Fruit fly (Drosophila melanogaster) whole organism, embryonic: Measurements from ENCODE around the gene CG18135.

Source experiments
- Awh ChIP-seq: fragments of 200-800 bp; sonication (Bioruptor generic); IDR thresholded peaks from 2 replicates; pipeline ENCODE4, ENCODE4 v1.3.6; 2022; ENCODE audit warnings: missing biosample characterization, missing genetic modification characterization
- CG10543 ChIP-seq: fragments of 200-800 bp; sonication (Bioruptor generic); optimal IDR thresholded peaks from 3 replicates; lab custom pipeline; 2017; ENCODE audit warnings: missing biosample characterization, mild to moderate bottlenecking, missing genetic modification characterization, moderate library complexity
- CG11696 ChIP-seq: fragments of 200-800 bp; sonication (Bioruptor generic); IDR thresholded peaks from 2 replicates; pipeline ENCODE4 v1.3.6; 2022; ENCODE audit warnings: missing biosample characterization, missing genetic modification characterization
- CG12942 ChIP-seq: fragments of 200-800 bp; sonication (Bioruptor generic); optimal IDR thresholded peaks from 3 replicates; lab custom pipeline; 2016; ENCODE audit warnings: missing biosample characterization, missing genetic modification characterization
- CG13296 ChIP-seq: fragments of 200-800 bp; sonication (Bioruptor generic); optimal IDR thresholded peaks from 3 replicates; lab custom pipeline; 2018; ENCODE audit warnings: missing biosample characterization, mild to moderate bottlenecking, missing genetic modification characterization
- CG14050 ChIP-seq: fragments of 200-800 bp; sonication (Bioruptor generic); IDR thresholded peaks from 3 replicates; pipeline ENCODE4 v1.3.6; 2022; ENCODE audit warnings: missing biosample characterization, missing genetic modification characterization
- CG14441 ChIP-seq: fragments of 200-800 bp; sonication (Bioruptor generic); IDR thresholded peaks from 2 replicates; pipeline ENCODE4 v1.3.6; 2022; ENCODE audit warnings: missing biosample characterization, missing genetic modification characterization
- CG1602 ChIP-seq: fragments of 200-800 bp; sonication (Bioruptor generic); optimal IDR thresholded peaks from 3 replicates; lab custom pipeline; 2016; ENCODE audit warnings: missing biosample characterization, missing genetic modification characterization
- CG17568 ChIP-seq: fragments of 200-800 bp; sonication (Bioruptor generic); optimal IDR thresholded peaks from 2 replicates; lab custom pipeline; 2018; ENCODE audit warnings: missing biosample characterization, mild to moderate bottlenecking, missing genetic modification characterization, moderate library complexity
- CG17802 ChIP-seq: fragments of 200-800 bp; sonication (Bioruptor generic); optimal IDR thresholded peaks from 2 replicates; lab custom pipeline; 2018; ENCODE audit warnings: missing biosample characterization, mild to moderate bottlenecking, missing genetic modification characterization, moderate library complexity
- CG2875 ChIP-seq: fragments of 200-800 bp; sonication (Bioruptor generic); optimal IDR thresholded peaks from 2 replicates; lab custom pipeline; 2017; ENCODE audit warnings: missing biosample characterization, mild to moderate bottlenecking, missing genetic modification characterization, missing genetic modification reagents
- CG32767 ChIP-seq: fragments of 200-800 bp; sonication (Bioruptor generic); IDR thresholded peaks from 2 replicates; pipeline ENCODE4 v1.3.6; 2022; ENCODE audit warnings: missing biosample characterization, missing genetic modification characterization
- CG32772 ChIP-seq: fragments of 200-800 bp; sonication (Bioruptor generic); IDR thresholded peaks from 2 replicates; pipeline ENCODE4 v1.3.6; 2022; ENCODE audit warnings: missing biosample characterization, missing genetic modification characterization
- CG34376 ChIP-seq: fragments of 200-800 bp; sonication (Bioruptor generic); optimal IDR thresholded peaks from 2 replicates; lab custom pipeline; 2018; ENCODE audit warnings: missing biosample characterization, mild to moderate bottlenecking, missing genetic modification characterization
- CG7372 ChIP-seq: fragments of 200-800 bp; sonication (Bioruptor generic); IDR thresholded peaks from 2 replicates; pipeline ENCODE4 v1.3.6; 2022; ENCODE audit warnings: missing biosample characterization, missing genetic modification characterization
- CG7786 ChIP-seq: fragments of 200-800 bp; sonication (Bioruptor generic); optimal IDR thresholded peaks from 2 replicates; lab custom pipeline; 2016; ENCODE audit warnings: missing biosample characterization, missing genetic modification characterization
- CG8281 ChIP-seq: fragments of 200-800 bp; sonication (Bioruptor generic); optimal IDR thresholded peaks from 2 replicates; lab custom pipeline; 2018; ENCODE audit warnings: missing biosample characterization, mild to moderate bottlenecking, missing genetic modification characterization, moderate library complexity
- CG9797 ChIP-seq: fragments of 200-800 bp; sonication (Bioruptor generic); optimal IDR thresholded peaks from 3 replicates; lab custom pipeline; 2018; ENCODE audit warnings: missing biosample characterization, mild to moderate bottlenecking, missing genetic modification characterization
- Chrac-16 ChIP-seq: fragments of 200-800 bp; sonication (Bioruptor generic); optimal IDR thresholded peaks from 3 replicates; lab custom pipeline; 2016; ENCODE audit warnings: missing biosample characterization, missing genetic modification characterization
- Dad ChIP-seq: fragments of 200-800 bp; sonication (Bioruptor generic); optimal IDR thresholded peaks from 3 replicates; lab custom pipeline; 2016; ENCODE audit warnings: missing biosample characterization, missing genetic modification characterization
- Dek ChIP-seq: fragments of 200-800 bp; sonication (Bioruptor generic); optimal IDR thresholded peaks from 3 replicates; lab custom pipeline; 2019; ENCODE audit warnings: missing biosample characterization, mild to moderate bottlenecking, missing genetic modification characterization, moderate library complexity
- Dip3 ChIP-seq: fragments of 200-800 bp; sonication (Bioruptor generic); optimal IDR thresholded peaks from 3 replicates; lab custom pipeline; 2016; ENCODE audit warnings: missing biosample characterization, missing genetic modification characterization
- Fer1 ChIP-seq: fragments of 200-800 bp; sonication (Bioruptor generic); optimal IDR thresholded peaks from 2 replicates; lab custom pipeline; 2017; ENCODE audit warnings: missing biosample characterization, mild to moderate bottlenecking, missing genetic modification characterization
- HHEX ChIP-seq: fragments of 200-800 bp; sonication (Bioruptor generic); optimal IDR thresholded peaks from 3 replicates; lab custom pipeline; 2017; ENCODE audit warnings: missing biosample characterization, mild to moderate bottlenecking, missing genetic modification characterization, missing genetic modification reagents
- HLH3B ChIP-seq: fragments of 200-800 bp; sonication (Bioruptor generic); IDR thresholded peaks from 2 replicates; pipeline ENCODE4 v1.3.6; 2022; ENCODE audit warnings: missing biosample characterization, missing genetic modification characterization
- HLHmδ ChIP-seq: fragments of 200-800 bp; sonication (Bioruptor generic); optimal IDR thresholded peaks from 2 replicates; lab custom pipeline; 2018; ENCODE audit warnings: missing biosample characterization, mild to moderate bottlenecking, missing genetic modification characterization, moderate library complexity
- Pdp1 ChIP-seq, 2 experiments: fragments of 200-800 bp; sonication (Bioruptor generic); optimal IDR thresholded peaks; 3 replicates each; lab custom pipeline; 2016; ENCODE audit warnings: missing biosample characterization in 2 of 2, missing genetic modification characterization in 2 of 2, mild to moderate bottlenecking in 1 of 2, moderate library complexity in 1 of 2
- Ptx1 ChIP-seq: fragments of 200-800 bp; sonication (Bioruptor generic); IDR thresholded peaks from 2 replicates; pipeline ENCODE4 v1.3.6; 2022; ENCODE audit warnings: missing biosample characterization, missing genetic modification characterization
- Ravus ChIP-seq: fragments of 200-800 bp; sonication (Bioruptor generic); IDR thresholded peaks from 2 replicates; pipeline ENCODE4 v1.3.6; 2022; ENCODE audit warnings: missing biosample characterization, missing genetic modification characterization
- Sox100B ChIP-seq: fragments of 200-800 bp; sonication (Bioruptor generic); optimal IDR thresholded peaks from 3 replicates; lab custom pipeline; 2018; ENCODE audit warnings: missing biosample characterization, mild to moderate bottlenecking, missing genetic modification characterization
- ash1 ChIP-seq: fragments of 200-800 bp; sonication (Bioruptor generic); optimal IDR thresholded peaks from 2 replicates; lab custom pipeline; 2018; ENCODE audit warnings: missing biosample characterization, mild to moderate bottlenecking, missing genetic modification characterization
- bcd ChIP-seq: fragments of 200-800 bp; sonication (Bioruptor generic); optimal IDR thresholded peaks from 2 replicates; lab custom pipeline; 2017; ENCODE audit warnings: missing biosample characterization, mild to moderate bottlenecking, missing genetic modification characterization
- br ChIP-seq: fragments of >200 bp; optimal IDR thresholded peaks from 2 replicates; lab custom pipeline; 2017
- cad ChIP-seq: fragments of >200 bp; optimal IDR thresholded peaks from 2 replicates; lab custom pipeline; 2017; ENCODE audit warnings: missing biosample characterization, missing genetic modification characterization
- cas ChIP-seq: fragments of 200-800 bp; sonication (Bioruptor generic); IDR thresholded peaks from 2 replicates; pipeline ENCODE4 v1.3.6; 2022; ENCODE audit warnings: missing biosample characterization, missing genetic modification characterization
- gem ChIP-seq: fragments of 200-800 bp; sonication (Bioruptor generic); optimal IDR thresholded peaks from 2 replicates; lab custom pipeline; 2019; ENCODE audit warnings: missing biosample characterization, mild to moderate bottlenecking, missing genetic modification characterization, moderate library complexity
- grn ChIP-seq: fragments of 200-800 bp; sonication (Bioruptor generic); optimal IDR thresholded peaks from 3 replicates; lab custom pipeline; 2017; ENCODE audit warnings: missing biosample characterization, missing genetic modification characterization
- hkb ChIP-seq, 2 experiments: fragments of 200-800 bp in 1 of 2; fragments of >200 bp in 1 of 2; sonication (Bioruptor generic) in 1 of 2; IDR thresholded peaks in 1 of 2; optimal IDR thresholded peaks in 1 of 2; 2 replicates each; pipeline versions ENCODE4 v1.3.6 to Lab custom; 2017 to 2022; ENCODE audit warnings: missing biosample characterization in 1 of 2, missing genetic modification characterization in 1 of 2
- lola ChIP-seq, 3 experiments: fragments of >200 bp in 2 of 3; fragments of 200-800 bp in 1 of 3; sonication (Bioruptor generic) in 1 of 3; optimal IDR thresholded peaks; 2 replicates each; lab custom pipeline; 2017 to 2019; ENCODE audit warnings: missing biosample characterization in 3 of 3, missing genetic modification characterization in 3 of 3, mild to moderate bottlenecking in 1 of 3, moderate library complexity in 1 of 3
- mam ChIP-seq: fragments of 200-800 bp; sonication (Bioruptor generic); optimal IDR thresholded peaks from 3 replicates; lab custom pipeline; 2016; ENCODE audit warnings: missing biosample characterization, missing genetic modification characterization
- mirr ChIP-seq: fragments of 200-800 bp; sonication (Bioruptor generic); optimal IDR thresholded peaks from 3 replicates; lab custom pipeline; 2018; ENCODE audit warnings: missing biosample characterization, mild to moderate bottlenecking, missing genetic modification characterization
- otp ChIP-seq: fragments of 200-800 bp; sonication (Bioruptor generic); IDR thresholded peaks from 3 replicates; pipeline ENCODE4, ENCODE4 v1.3.6; 2022; ENCODE audit warnings: missing biosample characterization, missing genetic modification characterization
- sr ChIP-seq: fragments of 200-800 bp; sonication (Bioruptor generic); IDR thresholded peaks from 3 replicates; pipeline ENCODE4 v1.3.6; 2022; ENCODE audit warnings: missing biosample characterization, missing genetic modification characterization
- stc ChIP-seq: fragments of 200-800 bp; sonication (Bioruptor generic); IDR thresholded peaks from 2 replicates; pipeline ENCODE4 v1.3.6; 2022; ENCODE audit warnings: missing biosample characterization, missing genetic modification characterization
- stwl ChIP-seq: fragments of 200-800 bp; sonication (Bioruptor generic); optimal IDR thresholded peaks from 3 replicates; lab custom pipeline; 2018; ENCODE audit warnings: missing biosample characterization, mild to moderate bottlenecking, missing genetic modification characterization, moderate library complexity
- sug ChIP-seq: fragments of 200-800 bp; optimal IDR thresholded peaks from 2 replicates; lab custom pipeline; 2019; ENCODE audit warnings: missing biosample characterization, mild to moderate bottlenecking, missing genetic modification characterization, moderate library complexity
- trh ChIP-seq: fragments of 200-800 bp; sonication (Bioruptor generic); optimal IDR thresholded peaks from 2 replicates; lab custom pipeline; 2016; ENCODE audit warnings: missing biosample characterization, missing genetic modification characterization
- tup ChIP-seq: fragments of 200-800 bp; sonication (Bioruptor generic); optimal IDR thresholded peaks from 2 replicates; lab custom pipeline; 2016; ENCODE audit warnings: missing biosample characterization, mild to moderate bottlenecking, missing genetic modification characterization, moderate library complexity
- twi ChIP-seq: fragments of 200-800 bp; optimal IDR thresholded peaks from 2 replicates; lab custom pipeline; 2019; ENCODE audit warnings: missing biosample characterization, mild to moderate bottlenecking, missing genetic modification characterization, moderate library complexity
- vfl ChIP-seq: fragments of 200-800 bp; sonication (Bioruptor generic); optimal IDR thresholded peaks from 2 replicates; lab custom pipeline; 2016; ENCODE audit warnings: missing biosample characterization, missing genetic modification characterization

Gene CG18135

DNA sequence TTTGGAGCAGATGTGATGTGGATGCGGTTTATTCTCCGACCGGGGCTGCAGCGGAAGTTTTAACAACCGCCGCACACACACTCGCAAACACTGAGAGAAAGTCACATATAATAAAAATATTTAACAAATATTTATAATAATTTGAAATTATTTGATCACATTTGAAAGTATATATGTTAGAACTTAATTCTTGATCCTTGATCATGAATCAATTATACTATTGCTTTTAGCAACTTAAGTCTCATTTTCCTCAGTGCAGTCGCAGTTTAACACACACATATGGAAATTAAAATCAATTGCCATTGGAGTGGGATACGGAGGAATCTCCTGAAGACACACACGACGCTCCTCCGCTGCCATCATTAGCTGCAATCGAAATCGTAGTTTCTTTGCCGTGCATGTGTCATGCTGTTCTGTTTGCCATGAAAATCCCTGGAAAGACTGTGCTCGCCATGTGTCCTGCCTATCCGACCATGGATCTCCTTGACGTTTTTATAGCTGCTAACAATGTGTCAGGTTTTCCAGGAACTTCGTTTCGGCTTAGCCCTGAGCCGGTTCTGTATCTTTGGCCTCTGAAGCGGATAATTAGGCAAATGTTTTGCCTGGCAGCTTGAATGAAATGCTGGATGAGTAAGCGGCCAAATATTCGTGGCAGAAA lies 35.2 kb upstream of the CG18135 start (continued):
- TF ChIP-seq hkb (optimal IDR thresholded peaks at IDR 0.05; lab: Kevin White, UChicago) (no peak), hkb (GFP tag; IDR thresholded peaks at IDR 0.05; lab: Robert Waterston, UW) (peak; percentile 73), mam (no peak), CG17568 (peak; percentile 43), grn (no peak), stc (GFP tag; lab: Robert Waterston, UW) (peak; percentile 44; the same call in 1 of the 2 replicates), bcd (GFP tag; lab: Kevin White, UChicago) (peak; percentile 53), CG1602 (GFP tag; lab: Kevin White, UChicago) (peak; percentile 66), gem (peak; percentile 87), cas (GFP tag; lab: Robert Waterston, UW) (no peak), CG7786 (GFP tag; lab: Kevin White, UChicago) (no peak), HLHmδ (GFP tag; lab: Kevin White, UChicago) (no peak), sug (tag; lab: Kevin White, UChicago) (peak; percentile 0), CG14050 (GFP tag; lab: Robert Waterston, UW) (no peak), CG17802 (tag; lab: Kevin White, UChicago) (peak; percentile 37), CG34376 (GFP tag; lab: Kevin White, UChicago) (no peak), ash1 (GFP tag; lab: Kevin White, UChicago) (no peak), Ravus (no peak), CG32767 (GFP tag; lab: Robert Waterston, UW) (peak; percentile 51), Awh (GFP tag; lab: Robert Waterston, UW) (peak; percentile 48; the same call in 1 of the 2 replicates), sr (GFP tag; lab: Robert Waterston, UW) (no peak), vfl (GFP tag; lab: Kevin White, UChicago) (no peak), Pdp1 (GFP tag; optimal IDR thresholded peaks at IDR 0.05; lab: Kevin White, UChicago) (no peak), Sox100B (GFP tag; lab: Kevin White, UChicago) (peak; percentile 70), CG12942 (peak; percentile 40), HHEX (GFP tag; lab: Kevin White, UChicago) (peak; percentile 62), otp (GFP tag; lab: Robert Waterston, UW) (0 out of 3 replicates have a peak, but pooled peaks have one; percentile 55), Dip3 (GFP tag; lab: Kevin White, UChicago) (no peak), CG2875 (peak; percentile 69), CG11696 (GFP tag; lab: Robert Waterston, UW) (peak; percentile 43; the same call in 1 of the 2 replicates), lola (GFP tag; optimal IDR thresholded peaks at IDR 0.05; lab: Kevin White, UChicago) (peak in 1 of 3 experiments; percentile 91), CG9797 (GFP tag; lab: Kevin White, UChicago) (peak; percentile 20), HLH3B (peak; percentile 64; the same call in 1 of the 2 replicates), CG10543 (GFP tag; lab: Kevin White, UChicago) (peak; percentile 7), Ptx1 (GFP tag; lab: Robert Waterston, UW) (peak; percentile 62), cad (GFP tag; lab: Kevin White, UChicago) (peak; percentile 84), mirr (GFP tag; lab: Kevin White, UChicago) (no peak), CG32772 (GFP tag; lab: Robert Waterston, UW) (peak; percentile 74), stwl (tag; lab: Kevin White, UChicago) (no peak), CG8281 (tag; lab: Kevin White, UChicago) (peak; percentile 19), CG13296 (GFP tag; lab: Kevin White, UChicago) (peak; percentile 3), Fer1 (GFP tag; lab: Kevin White, UChicago) (peak; percentile 3), CG14441 (GFP tag; lab: Robert Waterston, UW) (no peak), Dad (GFP tag; lab: Kevin White, UChicago) (no peak), twi (tag; lab: Kevin White, UChicago) (peak; percentile 97), tup (peak; percentile 29), br (lab: Kevin White, UChicago) (no peak), trh (GFP tag; lab: Kevin White, UChicago) (no peak), Dek (tag; lab: Kevin White, UChicago) (no peak), CG7372 (peak; percentile 55), Chrac-16 (peak; percentile 77)
